Worm (Caenorhabditis elegans) whole organism, early embryonic: Measurements from ENCODE around the gene ntc-1.

Experiments used
- B0310.2 ChIP-seq: sonication (generic microtip); optimal IDR thresholded peaks from 2 replicates; lab custom pipeline; 2016; ENCODE audit warnings: mild to moderate bottlenecking, missing genetic modification characterization, missing compliant biosample characterization
- aly-1 ChIP-seq: sonication (generic microtip); optimal IDR thresholded peaks from 2 replicates; lab custom pipeline; 2016; ENCODE audit warnings: missing genetic modification characterization, missing compliant biosample characterization
- ama-1 ChIP-seq: fragments of 150-350 bp; optimal IDR thresholded peaks from 2 replicates; lab custom pipeline; 2014
- ceh-13 ChIP-seq: fragments of 200-800 bp; sonication (Bioruptor generic); optimal IDR thresholded peaks from 2 replicates; lab custom pipeline; 2018; ENCODE audit warnings: mild to moderate bottlenecking, missing genetic modification characterization, missing compliant biosample characterization
- ets-7 ChIP-seq: sonication (generic microtip); optimal IDR thresholded peaks from 2 replicates; lab custom pipeline; 2016; ENCODE audit warnings: missing genotype, missing genetic modification characterization, missing compliant biosample characterization
- flt-1 ChIP-seq: fragments of 200-800 bp; sonication (Bioruptor generic); IDR thresholded peaks from 2 replicates; pipeline ENCODE4 v1.3.6; 2022; ENCODE audit warnings: missing genetic modification characterization, missing compliant biosample characterization
- hmbx-1 ChIP-seq: sonication (generic microtip); optimal IDR thresholded peaks from 2 replicates; lab custom pipeline; 2016; ENCODE audit warnings: mild to moderate bottlenecking, missing genetic modification characterization, missing compliant biosample characterization
- hmg-4 ChIP-seq: fragments of 200-800 bp; sonication (Bioruptor generic); optimal IDR thresholded peaks from 2 replicates; lab custom pipeline; 2018; ENCODE audit warnings: mild to moderate bottlenecking, missing genetic modification characterization, missing compliant biosample characterization
- pes-1 ChIP-seq: fragments of 200-800 bp; sonication (Bioruptor generic); IDR thresholded peaks from 2 replicates; pipeline ENCODE4 v1.3.6; 2022; ENCODE audit warnings: missing genetic modification reagents, missing genetic modification characterization, missing compliant biosample characterization
- sea-1 ChIP-seq: fragments of 200-800 bp; sonication (Bioruptor generic); conservative IDR thresholded peaks from 2 replicates; pipeline ENCODE4 v1.3.6; 2022; ENCODE audit warnings: missing genetic modification characterization, missing compliant biosample characterization
- tbx-11 ChIP-seq: fragments of 200-800 bp; sonication (Bioruptor generic); IDR thresholded peaks from 2 replicates; pipeline ENCODE4 v1.3.6; 2022; ENCODE audit warnings: missing genetic modification characterization, missing compliant biosample characterization
- tbx-37 ChIP-seq: fragments of 200-800 bp; sonication (Bioruptor generic); conservative IDR thresholded peaks from 2 replicates; pipeline ENCODE4 v1.3.6; 2022; ENCODE audit warnings: missing genetic modification reagents, missing genetic modification characterization, missing compliant biosample characterization

DNA sequence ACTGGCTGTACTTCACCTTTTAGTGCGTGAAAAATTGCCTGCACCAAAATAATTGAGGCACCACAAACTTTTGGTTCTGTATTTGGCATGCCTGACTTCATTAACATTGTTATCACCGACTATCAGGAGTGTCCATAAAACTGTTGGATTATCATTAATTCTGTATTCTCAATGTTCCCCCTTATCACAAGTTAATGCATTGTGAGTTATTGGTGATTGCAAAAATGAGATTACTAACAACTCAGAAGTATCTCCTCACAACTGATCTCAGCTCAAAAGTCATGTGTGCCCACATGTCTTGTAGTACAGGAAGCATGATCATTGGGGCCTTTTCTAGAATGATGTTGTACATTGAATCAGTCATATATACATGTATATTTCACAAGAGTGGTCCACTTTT is 19.8 kb downstream of the ntc-1 start, which contains the start of gene arrd-23:
- TF ChIP-seq hmbx-1 (tag; lab: Kevin White, UChicago): no peak
- no peak for TF ChIP-seq B0310.2
- TF ChIP-seq sea-1 (GFP tag; lab: Robert Waterston, UW): no peak
- no peak for TF ChIP-seq ama-1 (lab: Kevin White, UChicago)
- no peak for TF ChIP-seq ceh-13 (GFP tag; lab: Kevin White, UChicago)
- no peak for TF ChIP-seq tbx-37 (GFP tag; lab: Robert Waterston, UW)
- TF ChIP-seq tbx-11: no peak
- no peak for TF ChIP-seq flt-1
- TF ChIP-seq pes-1 (GFP tag; lab: Robert Waterston, UW): no peak
- no peak for TF ChIP-seq ets-7
- TF ChIP-seq aly-1 (tag; lab: Kevin White, UChicago): no peak
- TF ChIP-seq hmg-4 (GFP tag; lab: Kevin White, UChicago): no peak
